Fruit fly (Drosophila melanogaster) whole organism, embryonic: ENCODE measurements around the gene brat.

Source experiments
- Abd-B ChIP-seq: fragments of 200-800 bp; sonication (Bioruptor generic); optimal IDR thresholded peaks from 2 replicates; lab custom pipeline; 2018; ENCODE audit warnings: missing biosample characterization, mild to moderate bottlenecking, missing genetic modification characterization, moderate library complexity
- BEAF-32 ChIP-seq: fragments of 200-800 bp; sonication (Bioruptor generic); optimal IDR thresholded peaks from 3 replicates; lab custom pipeline; 2017; ENCODE audit warnings: missing biosample characterization, missing genetic modification characterization, mild to moderate bottlenecking, moderate library complexity, missing genetic modification reagents
- BtbVII ChIP-seq: fragments of 200-800 bp; sonication (Bioruptor generic); optimal IDR thresholded peaks from 3 replicates; lab custom pipeline; 2017; ENCODE audit warnings: missing biosample characterization, mild to moderate bottlenecking, missing genetic modification characterization
- CG10147 ChIP-seq: fragments of 200-800 bp; sonication (Bioruptor generic); optimal IDR thresholded peaks from 2 replicates; lab custom pipeline; 2019; ENCODE audit warnings: missing biosample characterization, mild to moderate bottlenecking, missing genetic modification characterization, moderate library complexity
- CG10209 ChIP-seq: fragments of 200-800 bp; sonication (Bioruptor generic); optimal IDR thresholded peaks from 3 replicates; lab custom pipeline; 2017; ENCODE audit warnings: missing biosample characterization, mild to moderate bottlenecking, missing genetic modification characterization, missing genetic modification reagents
- CG11456 ChIP-seq: fragments of 200-800 bp; sonication (Bioruptor generic); IDR thresholded peaks from 3 replicates; pipeline ENCODE4 v1.3.6; 2022; ENCODE audit warnings: missing biosample characterization, missing genetic modification characterization
- CG11696 ChIP-seq: fragments of 200-800 bp; sonication (Bioruptor generic); IDR thresholded peaks from 2 replicates; pipeline ENCODE4 v1.3.6; 2022; ENCODE audit warnings: missing biosample characterization, missing genetic modification characterization
- CG12744 ChIP-seq: fragments of 200-800 bp; sonication (Bioruptor generic); optimal IDR thresholded peaks from 2 replicates; lab custom pipeline; 2016; ENCODE audit warnings: missing biosample characterization, missing genetic modification characterization
- CG13624 ChIP-seq: fragments of 200-800 bp; sonication (Bioruptor generic); optimal IDR thresholded peaks from 2 replicates; lab custom pipeline; 2016; ENCODE audit warnings: missing biosample characterization, missing genetic modification characterization
- CG14860 ChIP-seq: fragments of 200-800 bp; sonication (Bioruptor generic); IDR thresholded peaks from 3 replicates; pipeline ENCODE4 v1.3.6; 2022; ENCODE audit warnings: missing biosample characterization, missing genetic modification characterization; ENCODE audit not compliant: partially characterized antibody
- CG15073 ChIP-seq: fragments of 200-800 bp; sonication (Bioruptor generic); optimal IDR thresholded peaks from 2 replicates; lab custom pipeline; 2016; ENCODE audit warnings: missing biosample characterization, missing genetic modification characterization
- CG1602 ChIP-seq: fragments of 200-800 bp; sonication (Bioruptor generic); optimal IDR thresholded peaks from 3 replicates; lab custom pipeline; 2016; ENCODE audit warnings: missing biosample characterization, missing genetic modification characterization
- CG1603 ChIP-seq: fragments of 200-800 bp; sonication (Bioruptor generic); optimal IDR thresholded peaks from 2 replicates; lab custom pipeline; 2019; ENCODE audit warnings: missing biosample characterization, mild to moderate bottlenecking, missing genetic modification characterization, moderate library complexity
- CG17328 ChIP-seq: fragments of 200-800 bp; sonication (Bioruptor generic); IDR thresholded peaks from 2 replicates; pipeline ENCODE4 v1.3.6; 2022; ENCODE audit warnings: missing biosample characterization, missing genetic modification characterization
- CG17912 ChIP-seq: fragments of 200-800 bp; sonication (Bioruptor generic); optimal IDR thresholded peaks from 2 replicates; lab custom pipeline; 2018; ENCODE audit warnings: missing biosample characterization, mild to moderate bottlenecking, missing genetic modification characterization
- CG18476 ChIP-seq: fragments of 200-800 bp; sonication (Bioruptor generic); optimal IDR thresholded peaks from 2 replicates; lab custom pipeline; 2016; ENCODE audit warnings: missing biosample characterization, mild to moderate bottlenecking, missing genetic modification characterization
- CG31365 ChIP-seq: fragments of 200-800 bp; sonication (Bioruptor generic); optimal IDR thresholded peaks from 2 replicates; lab custom pipeline; 2018; ENCODE audit warnings: missing biosample characterization, mild to moderate bottlenecking, missing genetic modification characterization
- CG4617 ChIP-seq: fragments of 200-800 bp; sonication (Bioruptor generic); optimal IDR thresholded peaks from 3 replicates; lab custom pipeline; 2016; ENCODE audit warnings: missing biosample characterization, missing genetic modification characterization, borderline replicate concordance
- CG4730 ChIP-seq: fragments of 200-800 bp; sonication (Bioruptor generic); IDR thresholded peaks from 2 replicates; pipeline ENCODE4 v1.3.6; 2022; ENCODE audit warnings: missing biosample characterization, missing genetic modification characterization
- CG6254 ChIP-seq: fragments of 200-800 bp; sonication (Bioruptor generic); optimal IDR thresholded peaks from 3 replicates; lab custom pipeline; 2017; ENCODE audit warnings: mild to moderate bottlenecking, missing biosample characterization, missing genetic modification reagents, missing genetic modification characterization
- CG6683 ChIP-seq: fragments of 200-800 bp; sonication (Bioruptor generic); optimal IDR thresholded peaks from 2 replicates; lab custom pipeline; 2017; ENCODE audit warnings: missing biosample characterization, mild to moderate bottlenecking, missing genetic modification characterization, missing genetic modification reagents
- CG6813 ChIP-seq: fragments of 200-800 bp; sonication (Bioruptor generic); optimal IDR thresholded peaks from 2 replicates; lab custom pipeline; 2017; ENCODE audit warnings: missing biosample characterization, missing genetic modification characterization, mild to moderate bottlenecking, moderate library complexity, missing genetic modification reagents
- CG7786 ChIP-seq: fragments of 200-800 bp; sonication (Bioruptor generic); optimal IDR thresholded peaks from 2 replicates; lab custom pipeline; 2016; ENCODE audit warnings: missing biosample characterization, missing genetic modification characterization
- CG8281 ChIP-seq: fragments of 200-800 bp; sonication (Bioruptor generic); optimal IDR thresholded peaks from 2 replicates; lab custom pipeline; 2018; ENCODE audit warnings: missing biosample characterization, mild to moderate bottlenecking, missing genetic modification characterization, moderate library complexity
- CG9609 ChIP-seq: fragments of 200-800 bp; sonication (Bioruptor generic); optimal IDR thresholded peaks from 3 replicates; lab custom pipeline; 2016; ENCODE audit warnings: missing biosample characterization, missing genetic modification characterization
- CoRest ChIP-seq: fragments of 200-800 bp; sonication (Bioruptor generic); optimal IDR thresholded peaks from 3 replicates; lab custom pipeline; 2018; ENCODE audit warnings: missing biosample characterization, mild to moderate bottlenecking, missing genetic modification characterization, moderate library complexity
- Fer1 ChIP-seq: fragments of 200-800 bp; sonication (Bioruptor generic); optimal IDR thresholded peaks from 2 replicates; lab custom pipeline; 2017; ENCODE audit warnings: missing biosample characterization, mild to moderate bottlenecking, missing genetic modification characterization
- Fer3 ChIP-seq: fragments of 200-800 bp; sonication (Bioruptor generic); optimal IDR thresholded peaks from 2 replicates; lab custom pipeline; 2018; ENCODE audit warnings: missing biosample characterization, mild to moderate bottlenecking, missing genetic modification characterization, moderate library complexity
- Hr78 ChIP-seq, 2 experiments: fragments of 200-800 bp in 1 of 2; fragments of >200 bp in 1 of 2; sonication (Bioruptor generic) in 1 of 2; optimal IDR thresholded peaks; 2 replicates each; lab custom pipeline; 2017 to 2019; ENCODE audit warnings: missing biosample characterization in 2 of 2, missing genetic modification characterization in 2 of 2, mild to moderate bottlenecking in 1 of 2, moderate library complexity in 1 of 2
- Stat92E ChIP-seq, 3 experiments: fragments of >200 bp in 2 of 3; fragments of 200-800 bp in 1 of 3; sonication (Bioruptor generic) in 1 of 3; optimal IDR thresholded peaks; 2 replicates each; lab custom pipeline; 2017 to 2019; ENCODE audit warnings: missing biosample characterization in 3 of 3, missing genetic modification characterization in 3 of 3, mild to moderate bottlenecking in 1 of 3, moderate library complexity in 1 of 3
- Xbp1 ChIP-seq: fragments of 200-800 bp; sonication (Bioruptor generic); optimal IDR thresholded peaks from 3 replicates; lab custom pipeline; 2016; ENCODE audit warnings: missing biosample characterization, mild to moderate bottlenecking, missing genetic modification characterization
- amos ChIP-seq: fragments of 200-800 bp; sonication (Bioruptor generic); IDR thresholded peaks from 2 replicates; pipeline ENCODE4 v1.3.6; 2022; ENCODE audit warnings: missing biosample characterization, missing genetic modification characterization; ENCODE audit not compliant: partially characterized antibody
- ato ChIP-seq: fragments of 200-800 bp; sonication (Bioruptor generic); IDR thresholded peaks from 2 replicates; pipeline ENCODE4 v1.3.6; 2022; ENCODE audit warnings: missing biosample characterization, missing genetic modification characterization; ENCODE audit not compliant: partially characterized antibody
- croc ChIP-seq: fragments of 200-800 bp; sonication (Bioruptor generic); conservative IDR thresholded peaks from 3 replicates; pipeline ENCODE4 v1.3.6; 2022; ENCODE audit warnings: missing biosample characterization, missing genetic modification characterization
- insv ChIP-seq, 2 experiments: fragments of 200-800 bp; sonication (Bioruptor generic); optimal IDR thresholded peaks; 3 replicates each; lab custom pipeline; 2016 to 2018; ENCODE audit warnings: missing biosample characterization in 2 of 2, missing genetic modification characterization in 2 of 2
- kay ChIP-seq: fragments of 200-800 bp; sonication (Bioruptor generic); optimal IDR thresholded peaks from 2 replicates; lab custom pipeline; 2016; ENCODE audit warnings: missing biosample characterization, missing genetic modification characterization
- kni ChIP-seq: fragments of 200-800 bp; sonication (Bioruptor generic); optimal IDR thresholded peaks from 3 replicates; lab custom pipeline; 2017; ENCODE audit warnings: mild to moderate bottlenecking, missing biosample characterization, missing genetic modification reagents, missing genetic modification characterization
- psq ChIP-seq: fragments of 200-800 bp; sonication (Bioruptor generic); optimal IDR thresholded peaks from 2 replicates; lab custom pipeline; 2017; ENCODE audit warnings: missing biosample characterization, missing genetic modification characterization
- sc ChIP-seq, 3 experiments: fragments of >200 bp in 2 of 3; fragments of 200-800 bp in 1 of 3; sonication (Bioruptor generic) in 1 of 3; optimal IDR thresholded peaks; 2 replicates in 2 of 3; 3 replicates in 1 of 3; lab custom pipeline; 2017; ENCODE audit warnings: mild to moderate bottlenecking in 1 of 3, missing biosample characterization in 1 of 3, missing genetic modification characterization in 1 of 3, missing genetic modification reagents in 1 of 3
- schlank ChIP-seq: fragments of 200-800 bp; sonication (Bioruptor generic); optimal IDR thresholded peaks from 2 replicates; lab custom pipeline; 2018; ENCODE audit warnings: missing biosample characterization, mild to moderate bottlenecking, missing genetic modification characterization
- sna ChIP-seq: fragments of 200-800 bp; sonication (Bioruptor generic); IDR thresholded peaks from 2 replicates; pipeline ENCODE4 v1.3.6; 2022; ENCODE audit warnings: missing biosample characterization, missing genetic modification characterization; ENCODE audit not compliant: partially characterized antibody
- stc ChIP-seq: fragments of 200-800 bp; sonication (Bioruptor generic); IDR thresholded peaks from 2 replicates; pipeline ENCODE4 v1.3.6; 2022; ENCODE audit warnings: missing biosample characterization, missing genetic modification characterization
- tin ChIP-seq: fragments of 200-800 bp; sonication (Bioruptor generic); optimal IDR thresholded peaks from 3 replicates; lab custom pipeline; 2016; ENCODE audit warnings: missing biosample characterization, missing genetic modification characterization
- toy ChIP-seq: fragments of 200-800 bp; sonication (Bioruptor generic); IDR thresholded peaks from 2 replicates; pipeline ENCODE4 v1.3.6; 2022; ENCODE audit warnings: missing biosample characterization, missing genetic modification characterization
- vnd ChIP-seq: fragments of 200-800 bp; sonication (Bioruptor generic); IDR thresholded peaks from 3 replicates; pipeline ENCODE4 v1.3.6; 2022; ENCODE audit warnings: missing biosample characterization, missing genetic modification characterization; ENCODE audit not compliant: partially characterized antibody

Gene brat

DNA sequence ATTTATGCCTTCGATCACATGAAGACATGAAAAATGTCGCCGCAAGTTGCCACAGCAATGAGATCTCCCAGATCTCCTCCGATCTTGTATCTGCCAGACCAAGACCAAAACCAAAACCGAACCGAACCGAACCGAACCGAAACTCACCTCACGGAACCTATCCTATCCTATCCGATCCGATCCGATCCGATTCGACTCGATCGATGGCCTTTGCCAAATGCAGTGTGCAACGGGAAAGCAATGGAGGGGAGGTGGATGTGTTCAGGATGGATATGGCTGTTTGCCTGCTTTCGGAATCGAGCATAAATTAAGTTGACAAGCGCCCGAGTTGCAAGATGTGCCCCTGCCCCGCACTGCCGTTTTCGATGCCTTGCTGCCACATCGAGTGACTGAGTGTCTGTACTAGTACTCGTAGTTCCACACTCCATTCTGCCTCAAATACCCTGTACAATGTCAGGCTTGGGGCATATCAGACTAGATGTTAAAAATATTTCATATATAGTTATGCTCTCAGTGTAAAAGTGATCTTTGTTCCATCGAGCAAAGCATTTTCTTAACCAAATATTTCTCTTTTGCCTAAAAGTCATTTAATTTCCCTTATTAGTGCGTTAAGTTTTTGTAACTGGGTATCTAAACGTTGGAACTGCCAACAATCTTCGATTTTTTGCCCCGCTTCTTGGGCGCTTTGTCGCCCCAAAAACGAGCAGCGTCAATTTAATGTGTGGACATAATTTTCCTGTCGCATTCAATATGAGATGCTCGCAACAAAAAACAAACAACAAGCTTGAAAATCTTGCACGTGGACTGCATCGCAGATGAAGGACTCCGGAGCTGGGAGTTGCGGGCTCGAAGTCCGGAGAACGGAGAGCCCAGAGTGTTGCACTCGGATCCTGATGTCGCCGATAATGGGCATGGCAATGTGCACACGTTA lies 92.6 kb downstream of the brat start (continued):
- TF ChIP-seq CG17912 (GFP tag; lab: Kevin White, UChicago), result no peak
- TF ChIP-seq amos, result no peak
- TF ChIP-seq CoRest (tag; lab: Kevin White, UChicago), result peak; percentile 77
- no peak for TF ChIP-seq CG14860 (GFP tag; lab: Robert Waterston, UW)
- TF ChIP-seq CG17328 (GFP tag; lab: Robert Waterston, UW), result peak; percentile 86
- TF ChIP-seq CG6254 (GFP tag; lab: Kevin White, UChicago), result peak; percentile 77
- no peak for TF ChIP-seq sc (optimal IDR thresholded peaks at IDR 0.05; lab: Kevin White, UChicago)
- peak; percentile 84 for TF ChIP-seq sc (GFP tag; optimal IDR thresholded peaks at IDR 0.05; lab: Kevin White, UChicago)
- TF ChIP-seq toy, result 0 out of 2 replicates have a peak, but pooled peaks have one; percentile 8
- TF ChIP-seq BEAF-32 (GFP tag; lab: Kevin White, UChicago), result no peak
- no peak for TF ChIP-seq Hr78 (GFP tag; optimal IDR thresholded peaks at IDR 0.05; lab: Kevin White, UChicago)
- TF ChIP-seq kni (GFP tag; lab: Kevin White, UChicago), result no peak
- peak; percentile 13 for TF ChIP-seq Fer3 (tag; lab: Kevin White, UChicago)
- no peak for TF ChIP-seq insv (GFP tag; optimal IDR thresholded peaks at IDR 0.05; lab: Kevin White, UChicago)
- peak; percentile 58 for TF ChIP-seq kay (GFP tag; lab: Kevin White, UChicago)
- peak; percentile 9 for TF ChIP-seq BtbVII (GFP tag; lab: Kevin White, UChicago)
- no peak for TF ChIP-seq CG8281 (tag; lab: Kevin White, UChicago)
- TF ChIP-seq sna (GFP tag; lab: Robert Waterston, UW), result no peak
- TF ChIP-seq CG4730 (GFP tag; lab: Robert Waterston, UW), result peak; percentile 64
- TF ChIP-seq CG11456 (GFP tag; lab: Robert Waterston, UW), result peak; percentile 54; the same call in 1 of the 3 replicates
- TF ChIP-seq CG6683 (GFP tag; lab: Kevin White, UChicago), result no peak
- peak; percentile 49 for TF ChIP-seq CG13624 (GFP tag; lab: Kevin White, UChicago)
- TF ChIP-seq CG10209 (GFP tag; lab: Kevin White, UChicago), result peak; percentile 77
- peak; percentile 85 for TF ChIP-seq CG1602 (GFP tag; lab: Kevin White, UChicago)
- TF ChIP-seq CG10147 (GFP tag; lab: Kevin White, UChicago), result peak; percentile 38
- TF ChIP-seq CG15073 (GFP tag; lab: Kevin White, UChicago), result peak; percentile 50
- peak; percentile 66 for TF ChIP-seq stc (GFP tag; lab: Robert Waterston, UW)
- peak; percentile 69 for TF ChIP-seq CG7786 (GFP tag; lab: Kevin White, UChicago)
- TF ChIP-seq CG1603 (tag; lab: Kevin White, UChicago), result peak; percentile 93
- peak; percentile 85 for TF ChIP-seq croc
- TF ChIP-seq ato, result no peak
- peak; percentile 60 for TF ChIP-seq CG18476 (GFP tag; lab: Kevin White, UChicago)
- peak in 1 of 3 experiments; percentile 71 for TF ChIP-seq Stat92E (GFP tag; optimal IDR thresholded peaks at IDR 0.05; lab: Kevin White, UChicago)
- peak; percentile 85 for TF ChIP-seq tin (GFP tag; lab: Kevin White, UChicago)
- TF ChIP-seq CG4617, result peak; percentile 61
- 0 out of 2 replicates have a peak, but pooled peaks have one; percentile 11 for TF ChIP-seq CG11696 (GFP tag; lab: Robert Waterston, UW)
- no peak for TF ChIP-seq Fer1 (GFP tag; lab: Kevin White, UChicago)
- no peak for TF ChIP-seq schlank (tag; lab: Kevin White, UChicago)
- peak; percentile 70 for TF ChIP-seq CG6813 (GFP tag; lab: Kevin White, UChicago)
- TF ChIP-seq CG12744 (GFP tag; lab: Kevin White, UChicago), result peak; percentile 31
- TF ChIP-seq Xbp1 (GFP tag; lab: Kevin White, UChicago), result peak; percentile 86
- peak; percentile 70 for TF ChIP-seq CG9609 (GFP tag; lab: Kevin White, UChicago)
- peak; percentile 50 for TF ChIP-seq psq (GFP tag; lab: Kevin White, UChicago)
- peak; percentile 83 for TF ChIP-seq Abd-B (GFP tag; lab: Kevin White, UChicago)
- TF ChIP-seq vnd (GFP tag; lab: Robert Waterston, UW), result no peak
- no peak for TF ChIP-seq CG31365 (tag; lab: Kevin White, UChicago)
